Fruit fly (Drosophila melanogaster) whole organism, embryonic: ENCODE results near the gene Hip1.

Source experiments
- CG11085 ChIP-seq: fragments of 200-800 bp; sonication (Bioruptor generic); IDR thresholded peaks from 2 replicates; pipeline ENCODE4 v1.3.6; 2022; ENCODE audit warnings: missing biosample characterization, missing genetic modification characterization
- CG11560 ChIP-seq: fragments of 200-800 bp; sonication (Bioruptor generic); IDR thresholded peaks from 3 replicates; pipeline ENCODE4 v1.3.6; 2022; ENCODE audit warnings: missing biosample characterization, missing genetic modification characterization
- CG11723 ChIP-seq: fragments of 200-800 bp; sonication (Bioruptor generic); optimal IDR thresholded peaks from 2 replicates; lab custom pipeline; 2017; ENCODE audit warnings: missing biosample characterization, mild to moderate bottlenecking, missing genetic modification characterization
- CG12299 ChIP-seq: fragments of 200-800 bp; sonication (Bioruptor generic); optimal IDR thresholded peaks from 2 replicates; lab custom pipeline; 2018; ENCODE audit warnings: missing biosample characterization, mild to moderate bottlenecking, missing genetic modification characterization
- CG14014 ChIP-seq: fragments of 200-800 bp; sonication (Bioruptor generic); IDR thresholded peaks from 2 replicates; pipeline ENCODE4 v1.3.6; 2022; ENCODE audit warnings: missing biosample characterization, missing genetic modification characterization
- CG15696 ChIP-seq: fragments of 200-800 bp; sonication (Bioruptor generic); optimal IDR thresholded peaks from 2 replicates; lab custom pipeline; 2019; ENCODE audit warnings: missing biosample characterization, mild to moderate bottlenecking, missing genetic modification characterization, moderate library complexity
- CG16815 ChIP-seq: fragments of 200-800 bp; sonication (Bioruptor generic); optimal IDR thresholded peaks from 3 replicates; lab custom pipeline; 2017; ENCODE audit warnings: missing biosample characterization, mild to moderate bottlenecking, missing genetic modification characterization
- CG17912 ChIP-seq: fragments of 200-800 bp; sonication (Bioruptor generic); optimal IDR thresholded peaks from 2 replicates; lab custom pipeline; 2018; ENCODE audit warnings: missing biosample characterization, mild to moderate bottlenecking, missing genetic modification characterization
- CG18011 ChIP-seq: fragments of 200-800 bp; sonication (Bioruptor generic); optimal IDR thresholded peaks from 2 replicates; lab custom pipeline; 2017; ENCODE audit warnings: missing biosample characterization, missing genetic modification characterization, mild to moderate bottlenecking, moderate library complexity, missing genotype
- CG2116 ChIP-seq: fragments of 200-800 bp; sonication (Bioruptor generic); optimal IDR thresholded peaks from 3 replicates; lab custom pipeline; 2018; ENCODE audit warnings: missing biosample characterization, mild to moderate bottlenecking, missing genetic modification characterization
- CG32532 ChIP-seq: fragments of 200-800 bp; sonication (Bioruptor generic); IDR thresholded peaks from 2 replicates; pipeline ENCODE4 v1.3.6; 2022; ENCODE audit warnings: missing biosample characterization, missing genetic modification characterization
- CG34376 ChIP-seq: fragments of 200-800 bp; sonication (Bioruptor generic); optimal IDR thresholded peaks from 2 replicates; lab custom pipeline; 2018; ENCODE audit warnings: missing biosample characterization, mild to moderate bottlenecking, missing genetic modification characterization
- CG5180 ChIP-seq: fragments of 200-800 bp; sonication (Bioruptor generic); optimal IDR thresholded peaks from 3 replicates; lab custom pipeline; 2017; ENCODE audit warnings: missing biosample characterization, missing genetic modification characterization, mild to moderate bottlenecking, moderate library complexity, missing genetic modification reagents
- CG5245 ChIP-seq: fragments of 200-800 bp; sonication (Bioruptor generic); optimal IDR thresholded peaks from 3 replicates; lab custom pipeline; 2016; ENCODE audit warnings: missing biosample characterization, missing genetic modification characterization
- CG7271 ChIP-seq: fragments of 200-800 bp; sonication (Bioruptor generic); optimal IDR thresholded peaks from 2 replicates; lab custom pipeline; 2018; ENCODE audit warnings: missing biosample characterization, mild to moderate bottlenecking, missing genetic modification characterization, moderate library complexity
- CG7556 ChIP-seq: fragments of 200-800 bp; sonication (Bioruptor generic); optimal IDR thresholded peaks from 2 replicates; lab custom pipeline; 2017; ENCODE audit warnings: missing biosample characterization, mild to moderate bottlenecking, missing genetic modification characterization
- CG7839 ChIP-seq: fragments of 200-800 bp; sonication (Bioruptor generic); optimal IDR thresholded peaks from 3 replicates; lab custom pipeline; 2018; ENCODE audit warnings: missing biosample characterization, mild to moderate bottlenecking, missing genetic modification characterization, moderate library complexity
- CG8281 ChIP-seq: fragments of 200-800 bp; sonication (Bioruptor generic); optimal IDR thresholded peaks from 2 replicates; lab custom pipeline; 2018; ENCODE audit warnings: missing biosample characterization, mild to moderate bottlenecking, missing genetic modification characterization, moderate library complexity
- CG8765 ChIP-seq: fragments of 200-800 bp; sonication (Bioruptor generic); IDR thresholded peaks from 2 replicates; pipeline ENCODE4 v1.3.6; 2022; ENCODE audit warnings: missing biosample characterization, missing genetic modification characterization
- CG9797 ChIP-seq: fragments of 200-800 bp; sonication (Bioruptor generic); optimal IDR thresholded peaks from 3 replicates; lab custom pipeline; 2018; ENCODE audit warnings: missing biosample characterization, mild to moderate bottlenecking, missing genetic modification characterization
- CHES-1-like ChIP-seq: fragments of 200-800 bp; sonication (Bioruptor generic); optimal IDR thresholded peaks from 2 replicates; lab custom pipeline; 2016; ENCODE audit warnings: missing biosample characterization, missing genetic modification characterization
- Dfd ChIP-seq, 2 experiments: fragments of >200 bp; optimal IDR thresholded peaks; 2 replicates each; lab custom pipeline; 2017; ENCODE audit warnings: missing biosample characterization in 2 of 2, missing genetic modification characterization in 2 of 2
- Dip2 ChIP-seq: fragments of 200-800 bp; sonication (Bioruptor generic); IDR thresholded peaks from 2 replicates; pipeline ENCODE4 v1.3.6; 2022; ENCODE audit warnings: missing biosample characterization, missing genetic modification characterization
- Dip3 ChIP-seq: fragments of 200-800 bp; sonication (Bioruptor generic); optimal IDR thresholded peaks from 3 replicates; lab custom pipeline; 2016; ENCODE audit warnings: missing biosample characterization, missing genetic modification characterization
- Drgx ChIP-seq: fragments of 200-800 bp; sonication (Bioruptor generic); IDR thresholded peaks from 2 replicates; pipeline ENCODE4 v1.3.6; 2022; ENCODE audit warnings: missing biosample characterization, missing genetic modification characterization
- Eip74EF ChIP-seq, 2 experiments: fragments of 200-800 bp in 1 of 2; fragments of >200 bp in 1 of 2; sonication (Bioruptor generic) in 1 of 2; optimal IDR thresholded peaks; 2 replicates each; lab custom pipeline; 2017 to 2019; ENCODE audit warnings: missing biosample characterization in 2 of 2, missing genetic modification characterization in 2 of 2, mild to moderate bottlenecking in 1 of 2, moderate library complexity in 1 of 2
- HHEX ChIP-seq: fragments of 200-800 bp; sonication (Bioruptor generic); optimal IDR thresholded peaks from 3 replicates; lab custom pipeline; 2017; ENCODE audit warnings: missing biosample characterization, mild to moderate bottlenecking, missing genetic modification characterization, missing genetic modification reagents
- Mad ChIP-seq: fragments of 200-800 bp; sonication (Bioruptor generic); optimal IDR thresholded peaks from 2 replicates; lab custom pipeline; 2016; ENCODE audit warnings: missing biosample characterization, missing genetic modification characterization
- NfI ChIP-seq: fragments of 200-800 bp; sonication (Bioruptor generic); optimal IDR thresholded peaks from 3 replicates; lab custom pipeline; 2018; ENCODE audit warnings: missing biosample characterization, mild to moderate bottlenecking, missing genetic modification characterization, moderate library complexity
- Taf1 ChIP-seq: fragments of 200-800 bp; sonication (Bioruptor generic); IDR thresholded peaks from 2 replicates; pipeline ENCODE4 v1.3.6; 2022; ENCODE audit warnings: missing biosample characterization, missing genetic modification characterization
- Trl ChIP-seq, 3 experiments: fragments of >200 bp in 2 of 3; fragments of 200-800 bp in 1 of 3; sonication (Bioruptor generic) in 1 of 3; optimal IDR thresholded peaks; 2 replicates in 1 of 3; 3 replicates in 2 of 3; lab custom pipeline; 2016 to 2017; ENCODE audit warnings: missing biosample characterization in 1 of 3, missing genetic modification characterization in 1 of 3
- ab ChIP-seq: fragments of 200-800 bp; sonication (Bioruptor generic); optimal IDR thresholded peaks from 2 replicates; lab custom pipeline; 2016; ENCODE audit warnings: missing biosample characterization, missing genetic modification characterization
- ac ChIP-seq: fragments of 200-800 bp; sonication (Bioruptor generic); optimal IDR thresholded peaks from 3 replicates; lab custom pipeline; 2017; ENCODE audit warnings: missing biosample characterization, mild to moderate bottlenecking, missing genetic modification characterization
- az2 ChIP-seq: fragments of 200-800 bp; sonication (Bioruptor generic); optimal IDR thresholded peaks from 3 replicates; lab custom pipeline; 2016; ENCODE audit warnings: missing biosample characterization, missing genetic modification characterization
- bab2 ChIP-seq: fragments of 200-800 bp; sonication (Bioruptor generic); optimal IDR thresholded peaks from 2 replicates; lab custom pipeline; 2016; ENCODE audit warnings: missing biosample characterization, missing genetic modification characterization
- bbx ChIP-seq: fragments of 200-800 bp; sonication (Bioruptor generic); IDR thresholded peaks from 2 replicates; pipeline ENCODE4 v1.3.6; 2022; ENCODE audit warnings: missing biosample characterization, missing genetic modification characterization; ENCODE audit not compliant: partially characterized antibody
- dati ChIP-seq: fragments of 200-800 bp; sonication (Bioruptor generic); IDR thresholded peaks from 2 replicates; pipeline ENCODE4 v1.3.6; 2022; ENCODE audit warnings: missing biosample characterization, missing genetic modification characterization
- disco-r ChIP-seq: fragments of 200-800 bp; sonication (Bioruptor generic); optimal IDR thresholded peaks from 2 replicates; lab custom pipeline; 2016; ENCODE audit warnings: missing biosample characterization, missing genetic modification characterization
- gcm ChIP-seq: fragments of 200-800 bp; sonication (Bioruptor generic); optimal IDR thresholded peaks from 2 replicates; lab custom pipeline; 2019; ENCODE audit warnings: missing biosample characterization, mild to moderate bottlenecking, missing genetic modification characterization, moderate library complexity
- grn ChIP-seq: fragments of 200-800 bp; sonication (Bioruptor generic); optimal IDR thresholded peaks from 3 replicates; lab custom pipeline; 2017; ENCODE audit warnings: missing biosample characterization, missing genetic modification characterization
- ham ChIP-seq: fragments of 200-800 bp; sonication (Bioruptor generic); IDR thresholded peaks from 2 replicates; pipeline ENCODE4 v1.3.6; 2022; ENCODE audit warnings: missing biosample characterization, missing genetic modification characterization
- hbn ChIP-seq: fragments of 200-800 bp; sonication (Bioruptor generic); IDR thresholded peaks from 2 replicates; pipeline ENCODE4 v1.3.6; 2022; ENCODE audit warnings: missing biosample characterization, missing genetic modification characterization; ENCODE audit not compliant: partially characterized antibody
- jing ChIP-seq: fragments of 200-800 bp; sonication (Bioruptor generic); optimal IDR thresholded peaks from 2 replicates; lab custom pipeline; 2018; ENCODE audit warnings: missing biosample characterization, mild to moderate bottlenecking, missing genetic modification characterization
- kay ChIP-seq: fragments of 200-800 bp; sonication (Bioruptor generic); optimal IDR thresholded peaks from 2 replicates; lab custom pipeline; 2016; ENCODE audit warnings: missing biosample characterization, missing genetic modification characterization
- pnt ChIP-seq: fragments of 200-800 bp; sonication (Bioruptor generic); optimal IDR thresholded peaks from 3 replicates; lab custom pipeline; 2016; ENCODE audit warnings: missing biosample characterization, missing genetic modification characterization
- prd ChIP-seq, 3 experiments: fragments of >200 bp in 2 of 3; fragments of 200-800 bp in 1 of 3; sonication (Bioruptor generic) in 1 of 3; optimal IDR thresholded peaks in 2 of 3; IDR thresholded peaks in 1 of 3; 2 replicates in 2 of 3; 3 replicates in 1 of 3; pipeline versions ENCODE4 v1.3.6 to Lab custom; 2017 to 2022; ENCODE audit warnings: missing biosample characterization in 1 of 3, missing genetic modification characterization in 1 of 3
- pum ChIP-seq: fragments of 200-800 bp; sonication (Bioruptor generic); optimal IDR thresholded peaks from 2 replicates; lab custom pipeline; 2016; ENCODE audit warnings: missing biosample characterization, missing genetic modification characterization
- sens ChIP-seq: fragments of 200-800 bp; sonication (Bioruptor generic); peaks from one replicate; lab custom pipeline; 2016; ENCODE audit warnings: missing biosample characterization, missing genetic modification characterization
- tgo ChIP-seq: fragments of 200-800 bp; sonication (Bioruptor generic); IDR thresholded peaks from 3 replicates; pipeline ENCODE4 v1.3.6; 2022; ENCODE audit warnings: missing biosample characterization, missing genetic modification characterization
- tx ChIP-seq: fragments of 200-800 bp; sonication (Bioruptor generic); optimal IDR thresholded peaks from 2 replicates; lab custom pipeline; 2016; ENCODE audit warnings: missing biosample characterization, missing genetic modification characterization
- wdn ChIP-seq: fragments of 200-800 bp; sonication (Bioruptor generic); IDR thresholded peaks from 2 replicates; pipeline ENCODE4 v1.3.6; 2022; ENCODE audit warnings: missing biosample characterization, missing genetic modification characterization

The Hip1 gene

dm6 chr3L:12804730-12805170 is 31.4 kb upstream of the Hip1 start, which contains the start of gene Atg1 (continued):
- TF ChIP-seq Dip3, result no peak
- no peak for TF ChIP-seq CG15696 (tag; lab: Kevin White, UChicago)
- no peak for TF ChIP-seq CG11560
- no peak for TF ChIP-seq CG16815
- TF ChIP-seq disco-r, result no peak
- TF ChIP-seq Dip2 (GFP tag; lab: Robert Waterston, UW), result no peak
- TF ChIP-seq bab2, result no peak
- TF ChIP-seq NfI, result no peak
- no peak for TF ChIP-seq Taf1 (GFP tag; lab: Robert Waterston, UW)
- TF ChIP-seq CG14014, result no peak
- no peak for TF ChIP-seq Drgx (GFP tag; lab: Robert Waterston, UW)
- TF ChIP-seq HHEX, result peak; percentile 12
- no peak for TF ChIP-seq CG7839 (tag; lab: Kevin White, UChicago)
- TF ChIP-seq CHES-1-like (GFP tag; lab: Kevin White, UChicago), result peak; percentile 23
- TF ChIP-seq dati, result no peak
- no peak for TF ChIP-seq Dfd (GFP tag; optimal IDR thresholded peaks at IDR 0.05; lab: Kevin White, UChicago)
- peak; percentile 46; the same call in 1 of the 2 replicates for TF ChIP-seq bbx (GFP tag; lab: Robert Waterston, UW)
- no peak for TF ChIP-seq tgo (GFP tag; lab: Robert Waterston, UW)
- TF ChIP-seq CG32532, result peak; percentile 13; the same call in 1 of the 2 replicates
- TF ChIP-seq CG8281, result no peak
- TF ChIP-seq CG2116 (GFP tag; lab: Kevin White, UChicago), result no peak
- no peak for TF ChIP-seq jing (GFP tag; lab: Kevin White, UChicago)
- no peak for TF ChIP-seq wdn
- TF ChIP-seq ac (GFP tag; lab: Kevin White, UChicago), result no peak
- TF ChIP-seq CG34376 (GFP tag; lab: Kevin White, UChicago), result peak; percentile 17
- TF ChIP-seq pum (GFP tag; lab: Kevin White, UChicago), result no peak
- no peak for TF ChIP-seq CG5180 (GFP tag; lab: Kevin White, UChicago)
- TF ChIP-seq CG17912 (GFP tag; lab: Kevin White, UChicago), result no peak
- TF ChIP-seq CG7271 (tag; lab: Kevin White, UChicago), result no peak
- TF ChIP-seq grn (GFP tag; lab: Kevin White, UChicago), result peak; percentile 13
- TF ChIP-seq CG9797 (GFP tag; lab: Kevin White, UChicago), result peak; percentile 69
- TF ChIP-seq CG18011 (GFP tag; lab: Kevin White, UChicago), result no peak
- TF ChIP-seq Mad (GFP tag; lab: Kevin White, UChicago), result no peak
- TF ChIP-seq gcm (GFP tag; lab: Kevin White, UChicago), result no peak
- no peak for TF ChIP-seq CG8765
- no peak for TF ChIP-seq CG7556 (GFP tag; lab: Kevin White, UChicago)
- no peak for TF ChIP-seq prd (optimal IDR thresholded peaks at IDR 0.05; lab: Kevin White, UChicago)
- TF ChIP-seq prd (GFP tag; IDR thresholded peaks at IDR 0.05; lab: Robert Waterston, UW), result no peak
- TF ChIP-seq pnt (GFP tag; lab: Kevin White, UChicago), result no peak
- no peak for TF ChIP-seq CG11723 (GFP tag; lab: Kevin White, UChicago)
- TF ChIP-seq CG5245, result no peak
- no peak for TF ChIP-seq CG12299 (tag; lab: Kevin White, UChicago)
- no peak for TF ChIP-seq ab (GFP tag; lab: Kevin White, UChicago)
- no peak for TF ChIP-seq ham (GFP tag; lab: Robert Waterston, UW)
- no peak for TF ChIP-seq az2
- TF ChIP-seq Trl (optimal IDR thresholded peaks at IDR 0.05; lab: Kevin White, UChicago), result peak in 1 of 2 experiments; percentile 69
- TF ChIP-seq Trl (GFP tag; optimal IDR thresholded peaks at IDR 0.05; lab: Kevin White, UChicago), result no peak
- TF ChIP-seq sens (GFP tag; lab: Kevin White, UChicago), result no peak
- TF ChIP-seq hbn (GFP tag; lab: Robert Waterston, UW), result no peak
- no peak for TF ChIP-seq kay (GFP tag; lab: Kevin White, UChicago)
- TF ChIP-seq CG11085, result no peak
- TF ChIP-seq tx, result no peak
- peak in 1 of 2 experiments; percentile 18 for TF ChIP-seq Eip74EF (GFP tag; optimal IDR thresholded peaks at IDR 0.05; lab: Kevin White, UChicago)
